Fruit fly (Drosophila melanogaster): ENCODE results near the gene Nuf2.

The Nuf2 gene

dm6 chr2L:7049009-7049647 lies 16.5 kb downstream of the Nuf2 start:
- peak; percentile 55 for TF ChIP-seq tj (GFP tag; optimal IDR thresholded peaks at IDR 0.05)
- TF ChIP-seq CG7045 (GFP tag; optimal IDR thresholded peaks at IDR 0.05) = peak; percentile 10
- TF ChIP-seq Clk (GFP tag; optimal IDR thresholded peaks at IDR 0.05) = no peak
- peak; percentile 97 for TF ChIP-seq cic (GFP tag; optimal IDR thresholded peaks at IDR 0.05)
- peak; percentile 81 for TF ChIP-seq CG12768 (GFP tag; optimal IDR thresholded peaks at IDR 0.05)
- TF ChIP-seq Mnt (GFP tag; optimal IDR thresholded peaks at IDR 0.05) = peak; percentile 73
- TF ChIP-seq CG14711 (tag; optimal IDR thresholded peaks at IDR 0.05) = peak; percentile 43
- no peak for TF ChIP-seq CG5204 (GFP tag; optimal IDR thresholded peaks at IDR 0.05)
- peak; percentile 55 for TF ChIP-seq bab1 (GFP tag; optimal IDR thresholded peaks at IDR 0.05)
- peak; percentile 59 for TF ChIP-seq Hr96 (GFP tag; optimal IDR thresholded peaks at IDR 0.05)
- no peak for TF ChIP-seq Crg-1 (GFP tag; optimal IDR thresholded peaks at IDR 0.05)
- peak; percentile 45 for TF ChIP-seq CG7101 (tag; optimal IDR thresholded peaks at IDR 0.05)
- TF ChIP-seq toe (GFP tag; optimal IDR thresholded peaks at IDR 0.05) = peak; percentile 55
- TF ChIP-seq pad (GFP tag; optimal IDR thresholded peaks at IDR 0.05) = peak; percentile 9
- peak; percentile 46 for TF ChIP-seq CG11617 (GFP tag; optimal IDR thresholded peaks at IDR 0.05)
- peak; percentile 21 for TF ChIP-seq ovo (GFP tag; optimal IDR thresholded peaks at IDR 0.05)
- TF ChIP-seq CG33017 (tag; optimal IDR thresholded peaks at IDR 0.05) = peak; percentile 58
- TF ChIP-seq cnc (optimal IDR thresholded peaks at IDR 0.05) = no peak
- peak; percentile 85 for TF ChIP-seq kay (GFP tag; ENCODE audit: borderline replicate concordance)
- no peak for TF ChIP-seq CG1620 (GFP tag; optimal IDR thresholded peaks at IDR 0.05)

dm6 chr2L:7047703-7048102 lies 17.9 kb downstream of the Nuf2 start:
- TF ChIP-seq CG5204 (GFP tag; optimal IDR thresholded peaks at IDR 0.05) = peak; percentile 9
- TF ChIP-seq CG1620 (GFP tag; optimal IDR thresholded peaks at IDR 0.05) = no peak
- TF ChIP-seq cnc (optimal IDR thresholded peaks at IDR 0.05) = no peak
- TF ChIP-seq CG7101 (tag; optimal IDR thresholded peaks at IDR 0.05) = peak; percentile 61
- TF ChIP-seq Crg-1 (GFP tag; optimal IDR thresholded peaks at IDR 0.05) = peak; percentile 76
- no peak for TF ChIP-seq CG12768 (GFP tag; optimal IDR thresholded peaks at IDR 0.05)
- TF ChIP-seq CG11617 (GFP tag; optimal IDR thresholded peaks at IDR 0.05) = peak; percentile 14
- TF ChIP-seq CG7045 (GFP tag; optimal IDR thresholded peaks at IDR 0.05) = no peak
- TF ChIP-seq Mnt (GFP tag; optimal IDR thresholded peaks at IDR 0.05) = peak; percentile 18
- TF ChIP-seq ovo (GFP tag; optimal IDR thresholded peaks at IDR 0.05) = peak; percentile 56
- TF ChIP-seq Hr96 (GFP tag; optimal IDR thresholded peaks at IDR 0.05) = no peak
- TF ChIP-seq tj (GFP tag; optimal IDR thresholded peaks at IDR 0.05) = peak; percentile 1
- no peak for TF ChIP-seq Clk (GFP tag; optimal IDR thresholded peaks at IDR 0.05)

dm6 chr2L:7043039-7043905 lies 22.4 kb downstream of the Nuf2 start:
- no peak for TF ChIP-seq CG1620 (GFP tag; optimal IDR thresholded peaks at IDR 0.05)
- TF ChIP-seq ovo (GFP tag; optimal IDR thresholded peaks at IDR 0.05) = peak; percentile 38
- peak; percentile 26 for TF ChIP-seq Mnt (GFP tag; optimal IDR thresholded peaks at IDR 0.05)
- TF ChIP-seq CG14711 (tag; optimal IDR thresholded peaks at IDR 0.05) = no peak
- TF ChIP-seq toe (GFP tag; optimal IDR thresholded peaks at IDR 0.05) = no peak
- TF ChIP-seq cic (GFP tag; optimal IDR thresholded peaks at IDR 0.05) = no peak
- TF ChIP-seq CG7101 (tag; optimal IDR thresholded peaks at IDR 0.05) = no peak
- no peak for TF ChIP-seq CG12768 (GFP tag; optimal IDR thresholded peaks at IDR 0.05)
- TF ChIP-seq bab1 (GFP tag; optimal IDR thresholded peaks at IDR 0.05) = no peak
- no peak for TF ChIP-seq CG33017 (tag; optimal IDR thresholded peaks at IDR 0.05)
- no peak for TF ChIP-seq Clk (GFP tag; optimal IDR thresholded peaks at IDR 0.05)
- no peak for TF ChIP-seq CG11617 (GFP tag; optimal IDR thresholded peaks at IDR 0.05)
- TF ChIP-seq pad (GFP tag; optimal IDR thresholded peaks at IDR 0.05) = no peak
- no peak for TF ChIP-seq kay (GFP tag; ENCODE audit: borderline replicate concordance)
- TF ChIP-seq Hr96 (GFP tag; optimal IDR thresholded peaks at IDR 0.05) = no peak
- TF ChIP-seq cnc (optimal IDR thresholded peaks at IDR 0.05) = no peak
- TF ChIP-seq tj (GFP tag; optimal IDR thresholded peaks at IDR 0.05) = no peak

- TF ChIP-seq bab1 (GFP tag; optimal IDR thresholded peaks at IDR 0.05) (peak; percentile 81), cic (GFP tag; optimal IDR thresholded peaks at IDR 0.05) (peak; percentile 84), tj (GFP tag; optimal IDR thresholded peaks at IDR 0.05) (peak; percentile 65), Crg-1 (GFP tag; optimal IDR thresholded peaks at IDR 0.05) (peak; percentile 92), Mnt (GFP tag; optimal IDR thresholded peaks at IDR 0.05) (peak; percentile 96), cnc (optimal IDR thresholded peaks at IDR 0.05) (no peak), kay (GFP tag; ENCODE audit: borderline replicate concordance) (no peak), CG7101 (tag; optimal IDR thresholded peaks at IDR 0.05) (peak; percentile 78), pad (GFP tag; optimal IDR thresholded peaks at IDR 0.05) (peak; percentile 67), ovo (GFP tag; optimal IDR thresholded peaks at IDR 0.05) (peak; percentile 59), CG7045 (GFP tag; optimal IDR thresholded peaks at IDR 0.05) (peak; percentile 40), Hr96 (GFP tag; optimal IDR thresholded peaks at IDR 0.05) (peak; percentile 11), CG33017 (tag; optimal IDR thresholded peaks at IDR 0.05) (peak; percentile 20), CG1620 (GFP tag; optimal IDR thresholded peaks at IDR 0.05) (peak; percentile 74), CG14711 (tag; optimal IDR thresholded peaks at IDR 0.05) (peak; percentile 33), CG11617 (GFP tag; optimal IDR thresholded peaks at IDR 0.05) (peak; percentile 57), Clk (GFP tag; optimal IDR thresholded peaks at IDR 0.05) (peak; percentile 63), CG12768 (GFP tag; optimal IDR thresholded peaks at IDR 0.05) (peak; percentile 4), CG5204 (GFP tag; optimal IDR thresholded peaks at IDR 0.05) (no peak), toe (GFP tag; optimal IDR thresholded peaks at IDR 0.05) (no peak)
Observed at dm6 chr2L:7042150-7042811, 23.4 kb downstream of the Nuf2 start.

dm6 chr2L:7039342-7039684 lies 26.3 kb downstream of the Nuf2 start:
- TF ChIP-seq ovo (GFP tag; optimal IDR thresholded peaks at IDR 0.05) = no peak
- no peak for TF ChIP-seq Hr96 (GFP tag; optimal IDR thresholded peaks at IDR 0.05)
- no peak for TF ChIP-seq toe (GFP tag; optimal IDR thresholded peaks at IDR 0.05)
- no peak for TF ChIP-seq cic (GFP tag; optimal IDR thresholded peaks at IDR 0.05)
- TF ChIP-seq CG33017 (tag; optimal IDR thresholded peaks at IDR 0.05) = peak; percentile 54
- TF ChIP-seq Clk (GFP tag; optimal IDR thresholded peaks at IDR 0.05) = no peak
- peak; percentile 47 for TF ChIP-seq Crg-1 (GFP tag; optimal IDR thresholded peaks at IDR 0.05)
- TF ChIP-seq CG1620 (GFP tag; optimal IDR thresholded peaks at IDR 0.05) = no peak
- peak; percentile 26 for TF ChIP-seq CG14711 (tag; optimal IDR thresholded peaks at IDR 0.05)
- peak; percentile 52 for TF ChIP-seq CG12768 (GFP tag; optimal IDR thresholded peaks at IDR 0.05)
- no peak for TF ChIP-seq cnc (optimal IDR thresholded peaks at IDR 0.05)
- TF ChIP-seq CG7045 (GFP tag; optimal IDR thresholded peaks at IDR 0.05) = no peak
- peak; percentile 41 for TF ChIP-seq tj (GFP tag; optimal IDR thresholded peaks at IDR 0.05)
- TF ChIP-seq Mnt (GFP tag; optimal IDR thresholded peaks at IDR 0.05) = peak; percentile 28
- TF ChIP-seq CG5204 (GFP tag; optimal IDR thresholded peaks at IDR 0.05) = no peak
- TF ChIP-seq CG11617 (GFP tag; optimal IDR thresholded peaks at IDR 0.05) = peak; percentile 66
- peak; percentile 43 for TF ChIP-seq bab1 (GFP tag; optimal IDR thresholded peaks at IDR 0.05)
- peak; percentile 62 for TF ChIP-seq kay (GFP tag; ENCODE audit: borderline replicate concordance)
- no peak for TF ChIP-seq pad (GFP tag; optimal IDR thresholded peaks at IDR 0.05)
- TF ChIP-seq CG7101 (tag; optimal IDR thresholded peaks at IDR 0.05) = peak; percentile 57
